Worm (Caenorhabditis elegans): Measurements from ENCODE around the gene usip-1.

usip-1 gene

DNA sequence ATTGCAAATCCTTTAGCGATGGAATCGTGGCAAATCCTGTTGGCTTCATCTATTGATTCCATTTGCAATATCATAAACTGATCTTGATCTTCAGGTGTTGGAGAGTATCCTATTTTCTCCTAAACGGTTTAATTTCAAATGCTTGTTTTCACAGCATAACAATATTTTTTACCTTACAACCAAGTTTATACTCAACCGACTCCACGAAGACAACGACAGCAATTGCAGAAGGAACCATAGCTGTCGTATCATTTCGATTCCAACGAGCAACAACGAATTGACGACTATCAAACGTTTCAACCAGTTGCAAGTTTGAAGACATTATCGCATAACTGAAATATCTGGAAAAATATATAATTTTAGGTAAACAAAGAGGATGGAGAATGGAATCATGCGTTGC, at the start of gene usip-1:
TSS of gene usip-1 (minus strand) at position 341 of the 400 bp plus-strand sequence.
- TF ChIP-seq dao-5 (tag; optimal IDR thresholded peaks at IDR 0.05) (no peak), W03F9.2 (tag; optimal IDR thresholded peaks at IDR 0.05) (no peak), him-1 (tag; optimal IDR thresholded peaks at IDR 0.05) (no peak)

DNA sequence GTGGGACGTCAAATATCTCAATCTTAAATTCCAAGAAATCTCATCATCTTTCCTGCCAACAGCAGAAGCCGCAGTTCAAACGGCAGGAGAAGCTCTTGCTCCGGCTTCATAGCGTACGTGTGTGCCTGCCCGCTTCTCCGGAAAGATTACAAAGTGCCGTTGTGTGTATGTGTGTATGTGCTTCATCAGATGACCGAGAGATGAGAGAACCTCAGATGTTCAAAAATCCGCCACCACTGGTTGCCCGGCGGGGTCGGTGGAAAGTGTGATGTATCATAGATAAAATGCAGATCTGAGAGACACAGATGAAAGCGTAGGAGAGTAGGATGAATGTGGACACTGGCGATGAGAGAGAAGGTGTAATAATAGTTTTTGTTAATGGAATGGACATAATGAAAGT, 49.4 kb upstream of the usip-1 start:
- no peak for TF ChIP-seq W03F9.2 (tag; optimal IDR thresholded peaks at IDR 0.05)
- TF ChIP-seq him-1 (tag; optimal IDR thresholded peaks at IDR 0.05) = no peak
- TF ChIP-seq dao-5 (tag; optimal IDR thresholded peaks at IDR 0.05) = no peak

DNA sequence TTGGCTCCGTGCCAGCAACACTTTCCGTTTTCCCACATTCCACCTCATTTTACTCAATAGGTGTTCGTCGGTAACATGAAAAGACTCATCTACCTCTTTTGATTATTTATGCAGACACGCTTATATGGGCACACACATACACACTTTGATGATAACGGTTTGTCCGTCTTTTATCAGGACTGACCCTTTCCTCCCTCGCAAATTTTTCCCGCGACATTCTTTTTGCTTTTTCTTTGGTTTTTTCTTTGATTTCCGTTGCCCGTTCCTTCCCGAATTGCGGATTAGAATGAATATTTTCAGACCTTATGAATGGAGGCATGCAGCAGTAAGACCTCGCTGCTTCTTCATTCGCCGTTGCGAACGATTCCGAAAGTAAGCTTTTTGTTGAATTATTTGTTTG, 29.0 kb upstream of the usip-1 start, which contains the start of gene vab-8:
TSS of gene vab-8 (plus strand) at position 301 of the 400 bp plus-strand sequence.
- TF ChIP-seq W03F9.2 (tag; optimal IDR thresholded peaks at IDR 0.05) (no peak), him-1 (tag; optimal IDR thresholded peaks at IDR 0.05) (no peak), dao-5 (tag; optimal IDR thresholded peaks at IDR 0.05) (no peak)

DNA sequence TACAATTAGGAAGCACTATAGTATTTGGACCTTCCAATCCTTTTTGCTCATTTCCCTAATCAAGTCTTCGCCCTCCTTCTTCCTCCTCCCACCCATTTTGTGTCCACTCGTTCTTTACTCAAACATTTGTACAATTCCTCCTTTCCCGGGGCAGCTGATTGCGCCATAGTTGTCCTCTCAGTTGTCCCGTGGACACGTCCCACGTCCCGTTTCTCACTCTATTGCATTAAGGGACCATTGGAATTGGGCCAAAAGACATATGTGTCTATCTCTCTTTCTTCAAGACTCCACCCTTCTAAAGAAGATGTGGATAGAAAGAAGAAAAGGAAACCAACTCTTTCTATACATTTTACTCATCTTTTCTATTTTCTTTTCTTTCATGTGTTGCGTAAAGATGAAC, 27.1 kb upstream of the usip-1 start:
- TF ChIP-seq W03F9.2 (tag; optimal IDR thresholded peaks at IDR 0.05) (no peak), dao-5 (tag; optimal IDR thresholded peaks at IDR 0.05) (no peak), him-1 (tag; optimal IDR thresholded peaks at IDR 0.05) (no peak)

DNA sequence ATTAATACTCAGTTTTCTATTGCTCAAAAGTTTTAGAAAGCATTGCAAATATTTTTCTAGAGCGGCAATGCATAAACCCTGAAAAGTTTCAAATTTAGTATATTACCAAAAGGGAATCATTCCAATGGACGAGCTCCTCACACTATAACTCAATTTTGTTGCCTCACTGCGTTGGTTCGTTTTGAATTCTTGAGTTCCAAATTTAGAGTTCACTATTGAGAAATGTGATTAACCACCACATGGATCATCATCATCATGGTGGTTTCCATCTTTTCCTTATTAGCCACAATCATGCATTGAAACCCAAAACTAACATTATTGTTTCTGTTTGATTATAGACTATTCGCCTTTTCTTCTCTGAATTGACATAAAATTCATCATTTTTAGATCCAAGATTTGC, 26.0 kb upstream of the usip-1 start:
- no peak for TF ChIP-seq W03F9.2 (tag; optimal IDR thresholded peaks at IDR 0.05)

DNA sequence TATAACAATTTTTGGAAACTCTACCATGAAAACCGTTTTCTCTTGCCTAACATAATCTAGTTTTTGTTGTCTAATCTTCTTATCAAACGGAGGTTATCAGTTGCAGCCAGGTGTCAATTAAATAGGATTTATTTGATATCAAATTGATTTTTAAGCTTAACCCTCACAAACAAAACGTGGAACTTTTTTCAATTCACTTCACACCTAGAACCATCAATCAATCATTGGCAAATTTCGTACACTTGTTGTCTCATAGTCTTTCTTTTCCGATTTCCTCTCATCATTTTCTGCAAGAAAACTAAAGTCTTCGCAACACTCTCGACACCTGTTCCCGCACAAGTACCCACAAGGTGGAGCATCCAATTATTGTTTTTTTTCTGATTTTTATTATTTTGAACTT, 24.7 kb upstream of the usip-1 start:
- TF ChIP-seq dao-5 (tag; optimal IDR thresholded peaks at IDR 0.05) (no peak), W03F9.2 (tag; optimal IDR thresholded peaks at IDR 0.05) (no peak), him-1 (tag; optimal IDR thresholded peaks at IDR 0.05) (no peak)

DNA sequence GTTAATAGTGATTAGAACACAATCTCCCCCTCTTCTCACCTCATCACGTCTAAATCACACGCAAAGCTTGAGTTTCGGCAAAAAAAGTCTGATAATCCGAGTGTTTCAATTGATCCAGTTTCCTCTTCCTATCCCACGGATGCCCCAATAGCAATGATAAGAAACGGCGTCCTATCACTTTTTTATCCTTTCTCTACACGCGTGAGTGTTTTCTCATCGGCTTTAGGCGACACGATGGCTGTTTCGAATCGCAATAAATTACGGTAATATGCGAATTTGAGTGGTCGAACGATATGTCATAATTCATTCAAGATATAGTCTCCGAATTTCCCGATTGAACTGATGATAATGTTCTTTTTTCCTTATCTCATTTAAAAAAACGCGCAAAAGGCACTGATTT, 15.5 kb upstream of the usip-1 start:
- TF ChIP-seq W03F9.2 (tag; optimal IDR thresholded peaks at IDR 0.05) = no peak
- no peak for TF ChIP-seq him-1 (tag; optimal IDR thresholded peaks at IDR 0.05)
- no peak for TF ChIP-seq dao-5 (tag; optimal IDR thresholded peaks at IDR 0.05)

DNA sequence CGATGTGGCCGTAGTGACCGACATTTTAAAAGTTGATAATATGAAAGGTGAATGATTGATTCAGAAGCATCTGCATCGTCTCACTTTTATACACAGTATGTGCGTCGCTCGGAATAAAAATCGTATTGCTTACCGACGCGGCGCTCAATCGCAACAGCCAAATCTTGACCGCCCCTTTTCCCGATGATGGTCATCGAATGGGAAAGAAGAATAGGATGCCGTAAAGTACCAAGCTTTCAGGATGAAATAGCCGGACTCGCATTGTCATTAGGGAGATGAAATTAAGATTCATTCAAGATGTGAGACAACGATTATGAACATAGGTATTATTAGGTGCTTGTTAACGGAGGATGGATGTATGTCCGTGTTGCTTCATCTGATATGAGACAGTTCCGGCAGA, 14.6 kb upstream of the usip-1 start, which contains the start of gene lon-3:
TSS of gene lon-3 (minus strand) at position 101 of the 400 bp plus-strand sequence.
- TF ChIP-seq dao-5 (tag; optimal IDR thresholded peaks at IDR 0.05) = no peak
- TF ChIP-seq W03F9.2 (tag; optimal IDR thresholded peaks at IDR 0.05) = no peak
- no peak for TF ChIP-seq him-1 (tag; optimal IDR thresholded peaks at IDR 0.05)

DNA sequence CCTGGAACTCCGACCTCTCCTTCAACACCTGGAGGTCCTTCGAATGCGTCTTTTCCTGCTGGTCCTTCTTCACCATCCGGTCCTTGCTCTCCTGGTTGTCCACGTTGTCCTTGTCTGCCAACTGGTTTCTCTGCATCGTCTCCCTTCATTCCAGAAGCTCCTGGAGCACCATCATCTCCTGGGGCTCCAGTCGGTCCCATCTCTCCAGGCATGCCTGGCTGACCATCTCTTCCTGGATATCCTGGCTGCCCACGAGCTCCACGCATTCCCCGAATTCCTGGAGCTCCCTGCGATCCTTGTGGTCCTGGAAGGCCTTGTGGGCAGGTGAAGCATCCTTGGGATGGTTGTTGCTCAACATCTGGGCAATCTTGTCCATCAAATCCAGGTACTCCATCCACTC, 13.8 kb upstream of the usip-1 start:
- TF ChIP-seq him-1 (tag; optimal IDR thresholded peaks at IDR 0.05) (no peak), W03F9.2 (tag; optimal IDR thresholded peaks at IDR 0.05) (no peak), dao-5 (tag; optimal IDR thresholded peaks at IDR 0.05) (no peak)

DNA sequence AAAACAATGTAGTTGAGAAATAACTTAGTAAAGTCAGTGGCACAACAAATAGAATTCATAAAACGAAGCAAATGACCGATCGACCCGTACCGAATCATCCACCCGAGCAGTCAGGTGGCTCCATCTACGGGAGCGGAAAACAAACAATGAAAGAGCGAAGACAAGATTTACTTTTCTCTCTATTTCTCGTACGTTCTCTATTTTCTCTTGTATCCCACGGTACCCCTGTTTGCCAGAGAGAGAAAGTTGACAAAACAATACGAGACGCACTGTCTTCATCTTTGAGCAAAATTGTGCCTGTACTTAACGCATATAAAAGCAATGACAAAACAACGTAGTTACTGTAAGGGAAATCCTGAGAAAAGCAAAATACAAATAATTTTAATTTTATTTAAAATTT, 12.7 kb upstream of the usip-1 start:
- TF ChIP-seq W03F9.2 (tag; optimal IDR thresholded peaks at IDR 0.05) (no peak), dao-5 (tag; optimal IDR thresholded peaks at IDR 0.05) (no peak)

DNA sequence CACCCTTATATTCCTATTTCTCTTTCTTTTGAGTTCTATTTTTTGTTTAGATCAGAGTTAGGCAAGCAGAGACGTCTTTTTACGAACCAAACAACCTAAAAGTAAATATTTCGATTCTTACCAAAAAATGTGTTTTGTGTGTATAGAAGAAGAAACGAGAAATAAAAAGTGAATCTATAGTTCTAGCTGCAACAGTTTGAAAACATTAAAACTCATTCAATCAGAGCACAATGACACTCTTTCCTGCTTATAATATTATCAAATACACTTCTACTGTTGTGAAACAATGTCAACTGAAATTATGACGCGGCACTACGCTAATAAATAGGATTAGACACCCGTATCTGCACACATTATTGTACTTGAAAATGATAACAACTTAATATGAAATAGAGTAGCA, 11.9 kb upstream of the usip-1 start, which contains the start of gene ZK836.3:
TSS of gene ZK836.3 (minus strand) at position 101 of the 400 bp plus-strand sequence.
- TF ChIP-seq W03F9.2 (tag; optimal IDR thresholded peaks at IDR 0.05) (no peak), dao-5 (tag; optimal IDR thresholded peaks at IDR 0.05) (no peak), him-1 (tag; optimal IDR thresholded peaks at IDR 0.05) (no peak)

DNA sequence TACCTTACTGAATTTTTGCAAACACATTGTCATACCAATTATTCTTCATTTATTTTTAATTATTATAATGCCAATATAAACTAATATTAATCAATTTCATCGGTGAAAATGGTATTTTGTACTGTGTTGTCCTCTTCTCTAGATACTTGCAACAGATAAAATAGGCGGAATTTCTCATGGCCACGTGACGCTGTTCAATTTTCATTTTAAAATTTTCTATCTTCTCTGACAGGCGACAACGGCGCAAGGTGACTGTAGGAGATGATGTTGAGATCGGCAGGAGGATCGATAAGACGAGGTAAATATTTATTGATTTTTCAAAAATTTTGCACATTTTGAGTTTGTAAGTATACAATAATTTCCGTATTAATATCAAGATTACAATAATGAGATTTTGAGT, 10.3 kb upstream of the usip-1 start, which contains the start of gene ogdh-2:
TSS of gene ogdh-2 (plus strand) at position 233 of the 400 bp plus-strand sequence.
- TF ChIP-seq W03F9.2 (tag; optimal IDR thresholded peaks at IDR 0.05) = no peak
- no peak for TF ChIP-seq him-1 (tag; optimal IDR thresholded peaks at IDR 0.05)
- no peak for TF ChIP-seq dao-5 (tag; optimal IDR thresholded peaks at IDR 0.05)

DNA sequence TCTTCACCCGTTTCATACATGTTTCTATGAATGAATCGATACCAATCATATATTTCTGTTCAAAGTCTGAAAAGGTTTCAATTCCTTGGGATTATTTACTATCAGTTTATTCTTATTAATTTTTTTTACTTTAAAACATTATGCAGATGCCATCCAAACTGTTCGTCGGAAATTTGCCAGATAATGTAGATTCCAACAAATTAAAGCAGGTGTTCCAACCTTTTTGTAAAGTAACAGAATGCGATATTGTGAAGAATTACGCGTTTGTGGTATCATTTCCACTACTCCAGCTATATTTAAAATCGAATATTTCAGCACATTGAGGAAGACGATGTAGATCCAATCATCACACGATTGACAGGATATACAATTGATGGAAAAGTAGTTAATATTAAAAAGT, 8.1 kb upstream of the usip-1 start, which contains the start of gene rnp-1:
TSS of gene rnp-1 (plus strand) at position 145 of the 400 bp plus-strand sequence.
- TF ChIP-seq him-1 (tag; optimal IDR thresholded peaks at IDR 0.05) (no peak), W03F9.2 (tag; optimal IDR thresholded peaks at IDR 0.05) (no peak), dao-5 (tag; optimal IDR thresholded peaks at IDR 0.05) (no peak)

DNA sequence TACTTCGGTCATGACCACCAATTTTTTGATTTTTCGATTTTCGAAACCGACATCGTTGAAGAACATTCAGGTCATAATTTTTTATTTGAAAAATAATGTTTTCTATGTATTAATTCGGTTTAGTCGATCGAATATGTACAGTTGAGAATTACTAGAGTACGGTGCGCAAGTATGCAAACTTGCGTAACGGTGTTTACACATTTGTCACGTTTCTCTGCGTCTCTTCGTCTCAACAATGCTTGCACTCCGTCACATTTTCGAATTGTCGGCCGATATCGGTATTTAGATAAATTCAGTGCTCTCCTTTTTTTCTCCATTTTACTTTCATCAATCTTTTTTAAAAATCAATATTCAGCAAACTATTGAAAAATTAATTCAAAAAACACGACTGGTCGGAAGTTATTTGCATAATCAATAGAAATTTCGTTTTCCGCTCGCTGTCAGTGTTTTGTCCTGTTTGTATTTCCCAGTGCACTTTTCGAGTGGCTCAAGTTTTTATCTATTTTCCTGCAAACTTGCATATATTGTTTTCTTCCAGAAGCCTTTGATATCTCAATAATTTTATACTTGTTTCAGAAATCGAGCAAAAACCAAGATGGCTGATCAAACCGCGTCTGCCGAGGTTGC, 7.1 kb upstream of the usip-1 start, which contains the start of gene dpy-30:
TSS of gene dpy-30 (plus strand) at position 577 of the 627 bp plus-strand sequence.
- TF ChIP-seq W03F9.2 (tag; optimal IDR thresholded peaks at IDR 0.05) (peak; percentile 56), him-1 (tag; optimal IDR thresholded peaks at IDR 0.05) (no peak)

DNA sequence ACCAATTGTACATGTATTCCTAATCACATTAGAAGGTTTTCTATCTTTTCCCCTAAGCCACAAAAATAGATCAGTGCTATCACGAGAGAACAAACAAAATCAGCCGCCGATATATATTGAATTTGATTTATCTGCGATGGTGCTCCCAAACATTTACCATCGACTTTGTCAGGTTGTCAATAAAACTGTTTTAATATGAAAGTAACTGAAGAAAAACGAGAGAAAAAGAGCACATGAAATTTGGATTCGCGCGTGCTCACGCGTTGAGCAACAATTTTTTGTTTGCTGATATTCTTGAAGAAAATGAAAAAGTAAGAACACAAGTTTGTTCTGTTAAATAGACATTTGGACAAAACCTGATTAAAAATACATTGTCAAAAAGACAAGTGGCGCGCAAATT, 4.8 kb upstream of the usip-1 start:
- no peak for TF ChIP-seq W03F9.2 (tag; optimal IDR thresholded peaks at IDR 0.05)
- no peak for TF ChIP-seq dao-5 (tag; optimal IDR thresholded peaks at IDR 0.05)
- TF ChIP-seq him-1 (tag; optimal IDR thresholded peaks at IDR 0.05) = no peak

Measured in whole organism, L4/young adult.